Fruit fly (Drosophila melanogaster) whole organism, embryonic: Measurements from ENCODE around the gene CG10214.

Experiments used
- CG10366 ChIP-seq: fragments of 200-800 bp; sonication (Bioruptor generic); IDR thresholded peaks from 2 replicates; pipeline ENCODE4 v1.3.6; 2022; ENCODE audit warnings: missing biosample characterization, missing genetic modification characterization
- CkIIα-i1 ChIP-seq: fragments of 200-800 bp; sonication (Bioruptor generic); IDR thresholded peaks from 2 replicates; pipeline ENCODE4 v1.3.6; 2022; ENCODE audit warnings: missing biosample characterization, missing genetic modification characterization
- shn ChIP-seq: fragments of 200-800 bp; sonication (Bioruptor generic); optimal IDR thresholded peaks from 3 replicates; lab custom pipeline; 2016; ENCODE audit warnings: missing biosample characterization, missing genetic modification characterization

DNA sequence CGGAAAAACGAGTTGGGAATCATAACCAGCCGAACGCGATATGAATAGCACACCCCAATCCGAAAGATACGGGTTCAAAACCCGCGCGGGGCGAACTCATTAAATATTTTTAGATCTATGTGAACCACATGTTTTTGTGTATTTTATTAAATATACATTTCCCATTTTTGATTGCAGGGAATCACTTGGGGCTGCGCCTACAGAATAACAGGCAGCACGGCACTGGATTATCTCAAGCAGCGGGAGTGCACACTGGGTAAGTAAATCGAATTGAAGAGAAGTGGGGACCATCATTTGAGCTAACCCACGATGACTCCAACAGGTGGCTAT, 36.9 kb downstream of the CG10214 start:
- TF ChIP-seq CG10366 (GFP tag; lab: Robert Waterston, UW): no peak
- no peak for TF ChIP-seq shn (GFP tag; lab: Kevin White, UChicago)
- TF ChIP-seq CkIIα-i1 (GFP tag; lab: Robert Waterston, UW): no peak
